Worm (Caenorhabditis elegans): ENCODE measurements around the gene trpp-12.

trpp-12 gene

ce11 chrX:2364703-2365299 lies 44.7 kb upstream of the trpp-12 start (continued):
- TF ChIP-seq F49E8.2 (tag; optimal IDR thresholded peaks at IDR 0.05; ENCODE audit: borderline replicate concordance) (no peak), unc-62 (GFP tag; optimal IDR thresholded peaks at IDR 0.05 in 1 of 2) (peak in 1 of 2 experiments; percentile 81), unc-62 (tag; optimal IDR thresholded peaks at IDR 0.05) (no peak), hlh-30 (tag; optimal IDR thresholded peaks at IDR 0.05; ENCODE audit: insufficient read depth) (peak; percentile 91), lin-15B (tag; optimal IDR thresholded peaks at IDR 0.05) (peak; percentile 10), nhr-6 (tag; optimal IDR thresholded peaks at IDR 0.05) (peak; percentile 85), lir-3 (tag; optimal IDR thresholded peaks at IDR 0.05) (peak; percentile 67), nhr-48 (tag; optimal IDR thresholded peaks at IDR 0.05) (peak; percentile 91), nhr-11 (tag; optimal IDR thresholded peaks at IDR 0.05) (peak; percentile 70), zip-11 (GFP tag; IDR thresholded peaks at IDR 0.05) (no peak), mxl-3 (GFP tag; optimal IDR thresholded peaks at IDR 0.05) (peak; percentile 30), F44E2.7 (GFP tag; IDR thresholded peaks at IDR 0.05) (no peak), unc-39 (tag; optimal IDR thresholded peaks at IDR 0.05) (no peak), D1046.2 (GFP tag; IDR thresholded peaks at IDR 0.05) (no peak), nhr-10 (tag; optimal IDR thresholded peaks at IDR 0.05) (peak; percentile 84), skn-1 (tag; optimal IDR thresholded peaks at IDR 0.05) (no peak), dpl-1 (GFP tag; optimal IDR thresholded peaks at IDR 0.05) (peak; percentile 59), T20F7.1 (GFP tag; optimal IDR thresholded peaks at IDR 0.05) (peak; percentile 89), snpc-1.2 (GFP tag; IDR thresholded peaks at IDR 0.05) (no peak), dmd-8 (GFP tag; IDR thresholded peaks at IDR 0.05) (no peak), egl-27 (tag; optimal IDR thresholded peaks at IDR 0.05) (no peak), R02D3.7 (tag; optimal IDR thresholded peaks at IDR 0.05) (no peak), nhr-28 (tag; optimal IDR thresholded peaks at IDR 0.05) (peak; percentile 82), nhr-77 (tag; optimal IDR thresholded peaks at IDR 0.05) (peak; percentile 99), zfp-2 (tag; optimal IDR thresholded peaks at IDR 0.05) (peak; percentile 64), hmg-1.1 (GFP tag; IDR thresholded peaks at IDR 0.05) (peak; percentile 98), lin-38 (GFP tag; IDR thresholded peaks at IDR 0.05) (peak; percentile 74), Y75B8A.6 (GFP tag; IDR thresholded peaks at IDR 0.05) (no peak; the same call in 1 of the 2 replicates), daf-12 (tag; optimal IDR thresholded peaks at IDR 0.05) (no peak), madf-5 (GFP tag; IDR thresholded peaks at IDR 0.05) (no peak), nhr-102 (tag; optimal IDR thresholded peaks at IDR 0.05) (peak; percentile 98), aha-1 (tag) (peak; percentile 27), nhr-76 (tag; optimal IDR thresholded peaks at IDR 0.05) (peak; percentile 67), T26A8.4 (GFP tag; IDR thresholded peaks at IDR 0.05) (peak; percentile 97), aly-2 (tag; optimal IDR thresholded peaks at IDR 0.05) (no peak), duxl-1 (tag; optimal IDR thresholded peaks at IDR 0.05; ENCODE audit: poor library complexity) (peak; percentile 98), fos-1 (tag; optimal IDR thresholded peaks at IDR 0.05) (peak; percentile 63), spr-1 (tag; optimal IDR thresholded peaks at IDR 0.05) (peak; percentile 95), hif-1 (tag; optimal IDR thresholded peaks at IDR 0.05) (peak; percentile 33 to 50), jun-1 (tag; optimal IDR thresholded peaks at IDR 0.05) (peak; percentile 94), tag-97 (GFP tag; IDR thresholded peaks at IDR 0.05) (0 out of 2 replicates have a peak, but pooled peaks have one; percentile 10), Y48G9A.11 (GFP tag; IDR thresholded peaks at IDR 0.05) (no peak), mes-2 (tag; optimal IDR thresholded peaks at IDR 0.05; ENCODE audit: poor library complexity, severe bottlenecking) (peak; percentile 88), zfp-3 (GFP tag; conservative IDR thresholded peaks at IDR 0.05) (peak; percentile 84), nhr-111 (GFP tag; optimal IDR thresholded peaks at IDR 0.05) (no peak), mep-1 (tag; optimal IDR thresholded peaks at IDR 0.05) (peak; percentile 99), daf-19 (GFP tag; conservative IDR thresholded peaks at IDR 0.05) (peak; percentile 71; the same call in 1 of the 2 replicates), lin-1 (GFP tag; IDR thresholded peaks at IDR 0.05) (peak; percentile 70; the same call in 1 of the 2 replicates), lin-13 (GFP tag; optimal IDR thresholded peaks at IDR 0.05) (peak; percentile 63), Y5F2A.4 (GFP tag; optimal IDR thresholded peaks at IDR 0.05) (no peak), saeg-2 (GFP tag; IDR thresholded peaks at IDR 0.05) (peak; percentile 73; the same call in 1 of the 2 replicates)
